Fruit fly (Drosophila melanogaster): ENCODE data around the gene CG34161.
A peak's percentile ranks its signal among the peaks of the same experiment; 100 is the strongest.

The CG34161 gene

DNA sequence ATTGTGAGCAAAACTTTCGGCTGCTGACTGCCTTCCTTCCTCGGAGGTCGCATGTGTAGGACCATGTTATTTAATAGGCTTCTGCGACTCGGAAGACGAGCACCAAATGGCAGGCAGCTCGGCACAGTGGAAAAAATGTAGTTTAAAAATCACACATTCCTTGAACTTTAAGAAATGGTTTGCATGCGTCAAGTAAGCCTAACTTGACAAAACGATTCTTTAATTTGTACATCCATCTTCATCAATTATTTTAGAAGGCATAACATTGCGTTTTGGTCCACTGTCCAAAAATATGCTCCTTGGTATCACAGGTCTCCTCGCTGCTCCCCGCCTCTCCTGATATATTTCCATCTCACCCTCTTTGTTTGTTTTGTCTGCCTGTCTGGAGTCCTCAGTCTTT, 15.8 kb downstream of the CG34161 start (continued):
- no peak for TF ChIP-seq pan (optimal IDR thresholded peaks at IDR 0.05)
- TF ChIP-seq pan (GFP tag; optimal IDR thresholded peaks at IDR 0.05 in 1 of 2, IDR thresholded peaks at IDR 0.05 in 1 of 2), result peak in 1 of 2 experiments; percentile 52
- no peak for TF ChIP-seq pita (GFP tag; optimal IDR thresholded peaks at IDR 0.05)
- TF ChIP-seq CG5180 (GFP tag; optimal IDR thresholded peaks at IDR 0.05), result peak; percentile 13
- TF ChIP-seq CG3847 (GFP tag; IDR thresholded peaks at IDR 0.05), result 0 out of 2 replicates have a peak, but pooled peaks have one; percentile 48
- peak; percentile 15 for TF ChIP-seq CG18262 (tag; optimal IDR thresholded peaks at IDR 0.05)
- peak; percentile 23; the same call in 1 of the 3 replicates for TF ChIP-seq CG14050 (GFP tag; IDR thresholded peaks at IDR 0.05)
- peak; percentile 42 for TF ChIP-seq CG10209 (GFP tag; optimal IDR thresholded peaks at IDR 0.05)
- peak; percentile 4 for TF ChIP-seq CG16863 (GFP tag; optimal IDR thresholded peaks at IDR 0.05)
- no peak for TF ChIP-seq CG14965 (GFP tag; optimal IDR thresholded peaks at IDR 0.05; ENCODE audit: borderline replicate concordance)
- TF ChIP-seq emc (GFP tag; optimal IDR thresholded peaks at IDR 0.05), result no peak
- peak; percentile 51; the same call in 1 of the 2 replicates for TF ChIP-seq CG6689 (GFP tag; IDR thresholded peaks at IDR 0.05)
- TF ChIP-seq Hsf (GFP tag; optimal IDR thresholded peaks at IDR 0.05), result peak; percentile 13
- TF ChIP-seq tup (GFP tag; optimal IDR thresholded peaks at IDR 0.05), result peak; percentile 10
- peak; percentile 56; the same call in 1 of the 2 replicates for TF ChIP-seq HLH3B (GFP tag; IDR thresholded peaks at IDR 0.05)
- no peak for TF ChIP-seq CG31388 (GFP tag; optimal IDR thresholded peaks at IDR 0.05)
- no peak for TF ChIP-seq ap (GFP tag; IDR thresholded peaks at IDR 0.05)
- TF ChIP-seq dmrt11E (tag; optimal IDR thresholded peaks at IDR 0.05), result peak; percentile 26
- peak; percentile 26 for TF ChIP-seq CG1233 (GFP tag; optimal IDR thresholded peaks at IDR 0.05)
- no peak for TF ChIP-seq stwl (tag; optimal IDR thresholded peaks at IDR 0.05)
- TF ChIP-seq fu2 (GFP tag; optimal IDR thresholded peaks at IDR 0.05), result peak; percentile 13
- TF ChIP-seq CG15514 (GFP tag; optimal IDR thresholded peaks at IDR 0.05), result peak; percentile 55
- TF ChIP-seq CG4282 (GFP tag; optimal IDR thresholded peaks at IDR 0.05), result peak; percentile 22
- no peak for TF ChIP-seq CG43689 (GFP tag; IDR thresholded peaks at IDR 0.05)
- peak; percentile 80 for TF ChIP-seq Dbx (GFP tag; IDR thresholded peaks at IDR 0.05)
- TF ChIP-seq wek (GFP tag; optimal IDR thresholded peaks at IDR 0.05), result no peak
- TF ChIP-seq vfl (GFP tag; optimal IDR thresholded peaks at IDR 0.05), result peak; percentile 3
- peak; percentile 41 for TF ChIP-seq bcd (GFP tag; optimal IDR thresholded peaks at IDR 0.05)
- peak; percentile 5 for TF ChIP-seq CG9609 (GFP tag; optimal IDR thresholded peaks at IDR 0.05)
- 0 out of 2 replicates have a peak, but pooled peaks have one; percentile 26 for TF ChIP-seq sim (GFP tag; IDR thresholded peaks at IDR 0.05)
- peak; percentile 69 for TF ChIP-seq CG9932 (GFP tag; IDR thresholded peaks at IDR 0.05)
- TF ChIP-seq CG13775 (GFP tag; optimal IDR thresholded peaks at IDR 0.05), result peak; percentile 19
- no peak for TF ChIP-seq dimm (GFP tag; IDR thresholded peaks at IDR 0.05)
- peak; percentile 51; the same call in 1 of the 2 replicates for TF ChIP-seq CG31224 (GFP tag; IDR thresholded peaks at IDR 0.05)
- 0 out of 3 replicates have a peak, but pooled peaks have one; percentile 30 for TF ChIP-seq otp (GFP tag; IDR thresholded peaks at IDR 0.05)
- TF ChIP-seq NfI (GFP tag; optimal IDR thresholded peaks at IDR 0.05), result peak; percentile 37
- no peak for TF ChIP-seq Drgx (GFP tag; IDR thresholded peaks at IDR 0.05)
- no peak for TF ChIP-seq salm (tag; optimal IDR thresholded peaks at IDR 0.05)
- peak; percentile 14 for TF ChIP-seq pum (GFP tag; optimal IDR thresholded peaks at IDR 0.05)
- TF ChIP-seq abd-A (tag; optimal IDR thresholded peaks at IDR 0.05), result no peak
- TF ChIP-seq CG4820 (GFP tag; optimal IDR thresholded peaks at IDR 0.05), result no peak
- peak; percentile 6 for TF ChIP-seq phol (tag; optimal IDR thresholded peaks at IDR 0.05)
- TF ChIP-seq yki (optimal IDR thresholded peaks at IDR 0.05), result no peak
- peak; percentile 25 to 37 for TF ChIP-seq dpn (GFP tag; optimal IDR thresholded peaks at IDR 0.05)
- peak; percentile 35 for TF ChIP-seq CG12659 (GFP tag; optimal IDR thresholded peaks at IDR 0.05)
- TF ChIP-seq sd (tag; optimal IDR thresholded peaks at IDR 0.05), result peak; percentile 1
- peak; percentile 9 for TF ChIP-seq schlank (tag; optimal IDR thresholded peaks at IDR 0.05)
- TF ChIP-seq CG17361 (GFP tag; IDR thresholded peaks at IDR 0.05), result no peak
- TF ChIP-seq Opbp (GFP tag; IDR thresholded peaks at IDR 0.05; ENCODE audit: partially characterized antibody), result no peak
- TF ChIP-seq CG11456 (GFP tag; IDR thresholded peaks at IDR 0.05), result 0 out of 3 replicates have a peak, but pooled peaks have one; percentile 64
- TF ChIP-seq CG12071 (GFP tag; optimal IDR thresholded peaks at IDR 0.05), result peak; percentile 44

Measured in whole organism, embryonic.